Fruit fly (Drosophila melanogaster) whole organism, wandering third instar larva: ENCODE data around the gene Cby.

Experiments used
- Dfd ChIP-seq: fragments of >200 bp; optimal IDR thresholded peaks from 2 replicates; lab custom pipeline; 2017; ENCODE audit warnings: missing biosample characterization, missing genetic modification characterization
- N ChIP-seq: fragments of >200 bp; optimal IDR thresholded peaks from 2 replicates; lab custom pipeline; 2018; ENCODE audit warnings: missing biosample characterization, missing external identifiers, missing genetic modification characterization
- lola ChIP-seq: fragments of >200 bp; optimal IDR thresholded peaks from 2 replicates; lab custom pipeline; 2017; ENCODE audit warnings: missing biosample characterization, missing genetic modification characterization

dm6 chr3R:21863817-21864384 lies 3.9 kb upstream of the Cby start:
- TF ChIP-seq lola (GFP tag; lab: Kevin White, UChicago) = no peak
- TF ChIP-seq N (GFP tag; lab: Kevin White, UChicago) = no peak
- TF ChIP-seq Dfd (GFP tag; lab: Kevin White, UChicago) = no peak
